Fruit fly (Drosophila melanogaster) whole organism, embryonic: ENCODE data around the gene TotA.

Experiments used
- Adf1 ChIP-seq: fragments of 200-800 bp; sonication (Bioruptor generic); IDR thresholded peaks from 2 replicates; pipeline ENCODE4 v1.3.6; 2022; ENCODE audit warnings: missing biosample characterization, missing genetic modification characterization
- CG1024 ChIP-seq: fragments of 200-800 bp; sonication (Bioruptor generic); IDR thresholded peaks from 2 replicates; pipeline ENCODE4 v1.3.6; 2022; ENCODE audit warnings: missing biosample characterization, missing genetic modification characterization
- CG10321 ChIP-seq: fragments of 200-800 bp; sonication (Bioruptor generic); IDR thresholded peaks from 2 replicates; pipeline ENCODE4 v1.3.6; 2022; ENCODE audit warnings: missing biosample characterization, missing genetic modification characterization
- CG11085 ChIP-seq: fragments of 200-800 bp; sonication (Bioruptor generic); IDR thresholded peaks from 2 replicates; pipeline ENCODE4 v1.3.6; 2022; ENCODE audit warnings: missing biosample characterization, missing genetic modification characterization
- CG11560 ChIP-seq: fragments of 200-800 bp; sonication (Bioruptor generic); IDR thresholded peaks from 3 replicates; pipeline ENCODE4 v1.3.6; 2022; ENCODE audit warnings: missing biosample characterization, missing genetic modification characterization
- CG12071 ChIP-seq: fragments of 200-800 bp; sonication (Bioruptor generic); optimal IDR thresholded peaks from 3 replicates; lab custom pipeline; 2018; ENCODE audit warnings: missing biosample characterization, mild to moderate bottlenecking, missing genetic modification characterization
- CG14860 ChIP-seq: fragments of 200-800 bp; sonication (Bioruptor generic); IDR thresholded peaks from 3 replicates; pipeline ENCODE4 v1.3.6; 2022; ENCODE audit warnings: missing biosample characterization, missing genetic modification characterization; ENCODE audit not compliant: partially characterized antibody
- CG16815 ChIP-seq: fragments of 200-800 bp; sonication (Bioruptor generic); optimal IDR thresholded peaks from 3 replicates; lab custom pipeline; 2017; ENCODE audit warnings: missing biosample characterization, mild to moderate bottlenecking, missing genetic modification characterization
- CG18262 ChIP-seq: fragments of 200-800 bp; optimal IDR thresholded peaks from 3 replicates; lab custom pipeline; 2019; ENCODE audit warnings: missing biosample characterization, mild to moderate bottlenecking, missing genetic modification characterization, moderate library complexity
- CG18599 ChIP-seq: fragments of 200-800 bp; sonication (Bioruptor generic); optimal IDR thresholded peaks from 3 replicates; lab custom pipeline; 2017; ENCODE audit warnings: missing biosample characterization, missing genetic modification characterization, mild to moderate bottlenecking, moderate library complexity, missing genetic modification reagents
- CG18764 ChIP-seq: fragments of 200-800 bp; sonication (Bioruptor generic); optimal IDR thresholded peaks from 3 replicates; lab custom pipeline; 2016; ENCODE audit warnings: missing biosample characterization, missing genetic modification characterization
- CG2120 ChIP-seq: fragments of 200-800 bp; sonication (Bioruptor generic); optimal IDR thresholded peaks from 3 replicates; lab custom pipeline; 2016; ENCODE audit warnings: missing biosample characterization, missing genetic modification characterization
- CG2712 ChIP-seq: fragments of 200-800 bp; optimal IDR thresholded peaks from 3 replicates; lab custom pipeline; 2019; ENCODE audit warnings: missing biosample characterization, mild to moderate bottlenecking, missing genetic modification characterization, moderate library complexity
- CG3065 ChIP-seq: fragments of 200-800 bp; sonication (Bioruptor generic); optimal IDR thresholded peaks from 2 replicates; lab custom pipeline; 2016; ENCODE audit warnings: missing biosample characterization, missing genetic modification characterization
- CG31388 ChIP-seq: fragments of 200-800 bp; sonication (Bioruptor generic); optimal IDR thresholded peaks from 2 replicates; lab custom pipeline; 2016; ENCODE audit warnings: missing biosample characterization, missing genetic modification characterization
- CG8478 ChIP-seq: fragments of >200 bp; optimal IDR thresholded peaks from 2 replicates; lab custom pipeline; 2018
- CG9817 ChIP-seq: fragments of 200-800 bp; sonication (Bioruptor generic); optimal IDR thresholded peaks from 2 replicates; lab custom pipeline; 2018; ENCODE audit warnings: missing biosample characterization, mild to moderate bottlenecking, missing genetic modification characterization, moderate library complexity
- Dbx ChIP-seq: fragments of 200-800 bp; sonication (Bioruptor generic); IDR thresholded peaks from 3 replicates; pipeline ENCODE4 v1.3.6; 2022; ENCODE audit warnings: missing biosample characterization, missing genetic modification characterization
- Deaf1 ChIP-seq: fragments of 200-800 bp; optimal IDR thresholded peaks from 3 replicates; lab custom pipeline; 2019; ENCODE audit warnings: missing biosample characterization, mild to moderate bottlenecking, missing genetic modification characterization, moderate library complexity
- Doc2 ChIP-seq: fragments of 200-800 bp; sonication (Bioruptor generic); IDR thresholded peaks from 2 replicates; pipeline ENCODE4 v1.3.6; 2022; ENCODE audit warnings: missing biosample characterization, missing genetic modification characterization
- ERR ChIP-seq: fragments of 200-800 bp; sonication (Bioruptor generic); optimal IDR thresholded peaks from 2 replicates; lab custom pipeline; 2016; ENCODE audit warnings: missing biosample characterization, missing genetic modification characterization
- Eip74EF ChIP-seq, 2 experiments: fragments of 200-800 bp in 1 of 2; fragments of >200 bp in 1 of 2; sonication (Bioruptor generic) in 1 of 2; optimal IDR thresholded peaks; 2 replicates each; lab custom pipeline; 2017 to 2019; ENCODE audit warnings: missing biosample characterization in 2 of 2, missing genetic modification characterization in 2 of 2, mild to moderate bottlenecking in 1 of 2, moderate library complexity in 1 of 2
- Fer2 ChIP-seq: fragments of 200-800 bp; sonication (Bioruptor generic); optimal IDR thresholded peaks from 2 replicates; lab custom pipeline; 2018; ENCODE audit warnings: missing biosample characterization, mild to moderate bottlenecking, missing genetic modification characterization, moderate library complexity
- Jarid2 ChIP-seq: fragments of 200-800 bp; sonication (Bioruptor generic); optimal IDR thresholded peaks from 3 replicates; lab custom pipeline; 2017; ENCODE audit warnings: mild to moderate bottlenecking, missing biosample characterization, missing genetic modification reagents, missing genetic modification characterization
- Lpt ChIP-seq: fragments of >200 bp; optimal IDR thresholded peaks from 2 replicates; lab custom pipeline; 2018; ENCODE audit warnings: missing biosample characterization, missing genetic modification characterization
- MTF-1 ChIP-seq: fragments of 200-800 bp; sonication (Bioruptor generic); optimal IDR thresholded peaks from 2 replicates; lab custom pipeline; 2018; ENCODE audit warnings: missing biosample characterization, mild to moderate bottlenecking, missing genetic modification characterization, borderline replicate concordance
- Med ChIP-seq: fragments of 200-800 bp; sonication (Bioruptor generic); peaks from one replicate; lab custom pipeline; 2016; ENCODE audit warnings: missing biosample characterization, missing genetic modification characterization, mild to moderate bottlenecking, inconsistent platforms, moderate library complexity
- Myb ChIP-seq: fragments of 200-800 bp; sonication (Bioruptor generic); optimal IDR thresholded peaks from 2 replicates; lab custom pipeline; 2016; ENCODE audit warnings: missing biosample characterization, missing genetic modification characterization
- Nf-YC ChIP-seq: fragments of 200-800 bp; optimal IDR thresholded peaks from 3 replicates; lab custom pipeline; 2019; ENCODE audit warnings: missing biosample characterization, mild to moderate bottlenecking, missing genetic modification characterization, moderate library complexity
- PHDP ChIP-seq: fragments of 200-800 bp; sonication (Bioruptor generic); optimal IDR thresholded peaks from 3 replicates; lab custom pipeline; 2018; ENCODE audit warnings: missing biosample characterization, mild to moderate bottlenecking, missing genetic modification characterization, moderate library complexity
- Rfx ChIP-seq: fragments of 200-800 bp; sonication (Bioruptor generic); IDR thresholded peaks from 2 replicates; pipeline ENCODE4 v1.3.6; 2022; ENCODE audit warnings: missing biosample characterization, missing genetic modification characterization
- chinmo ChIP-seq: fragments of 200-800 bp; sonication (Bioruptor generic); IDR thresholded peaks from 4 replicates; pipeline ENCODE4 v1.3.6; 2022; ENCODE audit warnings: missing biosample characterization, missing genetic modification characterization; ENCODE audit not compliant: partially characterized antibody
- chn ChIP-seq: fragments of 200-800 bp; sonication (Bioruptor generic); optimal IDR thresholded peaks from 2 replicates; lab custom pipeline; 2016; ENCODE audit warnings: missing biosample characterization, missing genetic modification characterization
- corto ChIP-seq: fragments of 200-800 bp; sonication (Bioruptor generic); optimal IDR thresholded peaks from 2 replicates; lab custom pipeline; 2016; ENCODE audit warnings: missing biosample characterization, mild to moderate bottlenecking, missing genetic modification characterization, moderate library complexity
- danr ChIP-seq: fragments of 200-800 bp; sonication (Bioruptor generic); IDR thresholded peaks from 2 replicates; pipeline ENCODE4 v1.3.6; 2022; ENCODE audit warnings: missing biosample characterization, missing genetic modification characterization
- eve ChIP-seq, 2 experiments: fragments of >200 bp; optimal IDR thresholded peaks; 2 replicates each; lab custom pipeline; 2017; ENCODE audit warnings: missing biosample characterization in 2 of 2, missing genetic modification characterization in 2 of 2
- fru ChIP-seq: fragments of >200 bp; optimal IDR thresholded peaks from 2 replicates; lab custom pipeline; 2017
- ham ChIP-seq: fragments of 200-800 bp; sonication (Bioruptor generic); IDR thresholded peaks from 2 replicates; pipeline ENCODE4 v1.3.6; 2022; ENCODE audit warnings: missing biosample characterization, missing genetic modification characterization
- klu ChIP-seq: fragments of 200-800 bp; sonication (Bioruptor generic); IDR thresholded peaks from 2 replicates; pipeline ENCODE4 v1.3.6; 2022; ENCODE audit warnings: missing biosample characterization, missing genetic modification characterization
- lilli ChIP-seq: fragments of 200-800 bp; sonication (Bioruptor generic); optimal IDR thresholded peaks from 3 replicates; lab custom pipeline; 2016; ENCODE audit warnings: missing biosample characterization, missing genetic modification characterization
- mam ChIP-seq: fragments of 200-800 bp; sonication (Bioruptor generic); optimal IDR thresholded peaks from 3 replicates; lab custom pipeline; 2016; ENCODE audit warnings: missing biosample characterization, missing genetic modification characterization
- mld ChIP-seq: fragments of 200-800 bp; sonication (Bioruptor generic); IDR thresholded peaks from 3 replicates; pipeline ENCODE4 v1.3.6; 2022; ENCODE audit warnings: missing biosample characterization, missing genetic modification characterization; ENCODE audit not compliant: partially characterized antibody
- oc ChIP-seq: fragments of 200-800 bp; sonication (Bioruptor generic); optimal IDR thresholded peaks from 2 replicates; lab custom pipeline; 2018; ENCODE audit warnings: missing biosample characterization, mild to moderate bottlenecking, missing genetic modification characterization, moderate library complexity
- otp ChIP-seq: fragments of 200-800 bp; sonication (Bioruptor generic); IDR thresholded peaks from 3 replicates; pipeline ENCODE4, ENCODE4 v1.3.6; 2022; ENCODE audit warnings: missing biosample characterization, missing genetic modification characterization
- p53 ChIP-seq: fragments of 200-800 bp; sonication (Bioruptor generic); optimal IDR thresholded peaks from 2 replicates; lab custom pipeline; 2016; ENCODE audit warnings: missing biosample characterization, missing genetic modification characterization
- scrt ChIP-seq: fragments of 200-800 bp; sonication (Bioruptor generic); optimal IDR thresholded peaks from 2 replicates; lab custom pipeline; 2018; ENCODE audit warnings: missing biosample characterization, mild to moderate bottlenecking, missing genetic modification characterization, moderate library complexity
- sob ChIP-seq: fragments of 200-800 bp; sonication (Bioruptor generic); IDR thresholded peaks from 2 replicates; pipeline ENCODE4 v1.3.6; 2022; ENCODE audit warnings: missing biosample characterization, missing genetic modification characterization
- vfl ChIP-seq: fragments of 200-800 bp; sonication (Bioruptor generic); optimal IDR thresholded peaks from 2 replicates; lab custom pipeline; 2016; ENCODE audit warnings: missing biosample characterization, missing genetic modification characterization
- wdn ChIP-seq: fragments of 200-800 bp; sonication (Bioruptor generic); IDR thresholded peaks from 2 replicates; pipeline ENCODE4 v1.3.6; 2022; ENCODE audit warnings: missing biosample characterization, missing genetic modification characterization

Gene TotA

DNA sequence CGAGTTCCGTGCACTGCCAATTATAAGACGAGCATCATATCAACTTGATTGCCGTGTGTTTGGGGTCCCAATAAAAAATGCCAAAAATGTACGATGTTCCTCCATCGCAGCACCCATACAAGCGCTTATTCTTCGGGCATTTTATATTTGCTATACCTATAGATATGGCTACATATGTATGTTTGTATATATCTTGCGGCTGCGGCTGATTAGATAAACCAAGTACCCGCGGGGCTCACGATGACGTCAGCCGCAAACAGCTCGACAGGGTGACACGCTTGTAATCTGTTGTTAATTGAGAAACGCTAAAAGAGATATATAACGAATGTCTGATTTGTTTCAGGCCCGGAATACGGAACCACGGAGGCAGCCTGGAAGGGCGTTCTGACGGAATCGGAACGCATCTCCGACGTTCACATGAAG is 33.6 kb upstream of the TotA start (continued):
- no peak for TF ChIP-seq mam (GFP tag; lab: Kevin White, UChicago)
- 0 out of 2 replicates have a peak, but pooled peaks have one; percentile 19 for TF ChIP-seq wdn (GFP tag; lab: Robert Waterston, UW)
- no peak for TF ChIP-seq mld (GFP tag; lab: Robert Waterston, UW)
- peak; percentile 24 for TF ChIP-seq CG12071 (GFP tag; lab: Kevin White, UChicago)
- peak; percentile 55 for TF ChIP-seq Deaf1 (tag; lab: Kevin White, UChicago)

- no peak for TF ChIP-seq eve (GFP tag; optimal IDR thresholded peaks at IDR 0.05; lab: Kevin White, UChicago)
- no peak for TF ChIP-seq CG31388
- peak; percentile 60; the same call in 1 of the 4 replicates for TF ChIP-seq chinmo (GFP tag; lab: Robert Waterston, UW)
- peak; percentile 71 for TF ChIP-seq Adf1 (GFP tag; lab: Robert Waterston, UW)
- TF ChIP-seq Doc2 = no peak
- no peak for TF ChIP-seq Eip74EF (GFP tag; optimal IDR thresholded peaks at IDR 0.05; lab: Kevin White, UChicago)
- TF ChIP-seq p53 (GFP tag; lab: Kevin White, UChicago) = no peak
- no peak for TF ChIP-seq CG3065 (GFP tag; lab: Kevin White, UChicago)
- no peak for TF ChIP-seq CG18764
- TF ChIP-seq CG14860 (GFP tag; lab: Robert Waterston, UW) = no peak
- TF ChIP-seq CG11085 (GFP tag; lab: Robert Waterston, UW) = no peak
- TF ChIP-seq Med (GFP tag; lab: Kevin White, UChicago) = peak; percentile 27
- no peak for TF ChIP-seq Myb (GFP tag; lab: Kevin White, UChicago)
- no peak for TF ChIP-seq CG9817 (tag; lab: Kevin White, UChicago)
- TF ChIP-seq CG11560 (tag; lab: Robert Waterston, UW) = no peak
- TF ChIP-seq Nf-YC (tag; lab: Kevin White, UChicago) = peak; percentile 77
- TF ChIP-seq corto (GFP tag; lab: Kevin White, UChicago) = no peak
- TF ChIP-seq PHDP (tag; lab: Kevin White, UChicago) = no peak
- TF ChIP-seq ERR (GFP tag; lab: Kevin White, UChicago) = no peak
- TF ChIP-seq vfl (GFP tag; lab: Kevin White, UChicago) = no peak
- TF ChIP-seq CG16815 = no peak
- TF ChIP-seq CG2712 = no peak
These were observed 32.0 kb upstream of the TotA start for dm6 chr3R:20838787-20839186.

- TF ChIP-seq CG8478 (lab: Kevin White, UChicago) (no peak), Rfx (GFP tag; lab: Robert Waterston, UW) (no peak), CG2712 (no peak), Lpt (GFP tag; lab: Kevin White, UChicago) (no peak), scrt (GFP tag; lab: Kevin White, UChicago) (no peak), otp (GFP tag; lab: Robert Waterston, UW) (no peak), chn (GFP tag; lab: Kevin White, UChicago) (no peak), CG10321 (GFP tag; lab: Robert Waterston, UW) (no peak), ham (GFP tag; lab: Robert Waterston, UW) (no peak), CG1024 (GFP tag; lab: Robert Waterston, UW) (no peak)
- TF ChIP-seq, all 482 proteins: peak for 0
These were observed 29.0 kb upstream of the TotA start, which contains the start of gene CG15695 for dm6 chr3R:20841840-20842239. Gene CG15695 (plus strand): TSS chr3R:20842140.

dm6 chr3R:20845493-20845892 is 25.3 kb upstream of the TotA start:
- TF ChIP-seq CG2120 (GFP tag; lab: Kevin White, UChicago) = no peak
- peak; percentile 12 for TF ChIP-seq CG18262 (tag; lab: Kevin White, UChicago)
- TF ChIP-seq ham (GFP tag; lab: Robert Waterston, UW) = no peak
- TF ChIP-seq danr = no peak
- TF ChIP-seq lilli (GFP tag; lab: Kevin White, UChicago) = no peak
- TF ChIP-seq Jarid2 (GFP tag; lab: Kevin White, UChicago) = no peak
- TF ChIP-seq MTF-1 (GFP tag; lab: Kevin White, UChicago) = no peak
- TF ChIP-seq Fer2 (tag; lab: Kevin White, UChicago) = no peak
- peak; percentile 19 for TF ChIP-seq CG18599
- TF ChIP-seq fru (lab: Kevin White, UChicago) = no peak
- no peak for TF ChIP-seq oc (tag; lab: Kevin White, UChicago)
- TF ChIP-seq klu (GFP tag; lab: Robert Waterston, UW) = no peak
- peak; percentile 22 for TF ChIP-seq Nf-YC (tag; lab: Kevin White, UChicago)
- TF ChIP-seq Dbx (GFP tag; lab: Robert Waterston, UW) = no peak
- no peak for TF ChIP-seq sob (GFP tag; lab: Robert Waterston, UW)
